Fruit fly (Drosophila melanogaster) whole organism, adult: ENCODE measurements around the gene rdx.

ENCODE experiments used
- CG11617 ChIP-seq: fragments of 200-800 bp; sonication (Bioruptor generic); optimal IDR thresholded peaks from 2 replicates; lab custom pipeline; 2017; ENCODE audit warnings: mild to moderate bottlenecking, missing biosample characterization, missing genetic modification reagents, missing genetic modification characterization
- CG1620 ChIP-seq: fragments of 200-800 bp; sonication (Bioruptor generic); optimal IDR thresholded peaks from 2 replicates; lab custom pipeline; 2016; ENCODE audit warnings: missing biosample characterization, missing genetic modification characterization
- CG33017 ChIP-seq: fragments of 200-800 bp; sonication (Bioruptor generic); optimal IDR thresholded peaks from 2 replicates; lab custom pipeline; 2018; ENCODE audit warnings: missing biosample characterization, mild to moderate bottlenecking, missing genetic modification characterization, moderate library complexity
- CG5204 ChIP-seq: fragments of 200-800 bp; sonication (Bioruptor generic); optimal IDR thresholded peaks from 2 replicates; lab custom pipeline; 2016; ENCODE audit warnings: missing biosample characterization, missing genetic modification characterization
- CG7045 ChIP-seq: fragments of 200-800 bp; sonication (Bioruptor generic); optimal IDR thresholded peaks from 2 replicates; lab custom pipeline; 2017; ENCODE audit warnings: missing biosample characterization, mild to moderate bottlenecking, missing genetic modification characterization
- CG7101 ChIP-seq: fragments of 200-800 bp; sonication (Bioruptor generic); optimal IDR thresholded peaks from 2 replicates; lab custom pipeline; 2018; ENCODE audit warnings: missing biosample characterization, mild to moderate bottlenecking, missing genetic modification characterization, moderate library complexity
- Clk ChIP-seq: fragments of 200-800 bp; sonication (Bioruptor generic); optimal IDR thresholded peaks from 2 replicates; lab custom pipeline; 2017; ENCODE audit warnings: missing biosample characterization, missing genetic modification characterization
- Crg-1 ChIP-seq: fragments of 200-800 bp; sonication (Bioruptor generic); optimal IDR thresholded peaks from 2 replicates; lab custom pipeline; 2016; ENCODE audit warnings: missing biosample characterization, missing genetic modification characterization
- bab1 ChIP-seq: fragments of 200-800 bp; sonication (Bioruptor generic); optimal IDR thresholded peaks from 3 replicates; lab custom pipeline; 2019; ENCODE audit warnings: missing biosample characterization, mild to moderate bottlenecking, missing genetic modification characterization, moderate library complexity
- pad ChIP-seq: fragments of 200-800 bp; sonication (Bioruptor generic); optimal IDR thresholded peaks from 3 replicates; lab custom pipeline; 2017; ENCODE audit warnings: missing biosample characterization, missing genetic modification characterization, mild to moderate bottlenecking, moderate library complexity, missing genetic modification reagents
- tj ChIP-seq: fragments of 200-800 bp; sonication (Bioruptor generic); optimal IDR thresholded peaks from 3 replicates; lab custom pipeline; 2017; ENCODE audit warnings: missing biosample characterization, mild to moderate bottlenecking, missing genetic modification characterization, moderate library complexity
- toe ChIP-seq: fragments of 200-800 bp; sonication (Bioruptor generic); optimal IDR thresholded peaks from 2 replicates; lab custom pipeline; 2016; ENCODE audit warnings: missing biosample characterization, missing genetic modification characterization

DNA sequence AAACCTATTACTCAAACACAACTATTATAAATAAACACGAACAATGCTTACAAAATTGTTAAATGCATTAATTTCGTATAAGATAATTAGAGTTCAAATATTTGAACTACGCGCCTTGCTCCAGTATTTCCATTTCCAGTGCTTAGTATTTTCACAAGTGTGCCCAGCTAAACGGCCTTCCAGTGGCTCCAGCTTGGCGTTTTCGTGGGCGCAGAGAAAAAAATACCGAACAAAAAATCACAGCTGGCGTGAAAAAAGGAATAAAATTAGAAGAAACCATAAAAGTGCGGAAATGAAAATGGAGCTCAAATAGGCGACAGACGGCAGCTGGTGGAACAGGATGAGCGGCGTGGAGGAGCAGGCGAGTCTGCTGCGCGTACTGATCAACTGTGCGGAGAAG, 73.3 kb downstream of the rdx start, which contains the start of gene Ipp:
- no peak for TF ChIP-seq bab1 (GFP tag; lab: Kevin White, UChicago)
- TF ChIP-seq toe, result no peak
- no peak for TF ChIP-seq pad (GFP tag; lab: Kevin White, UChicago)
- no peak for TF ChIP-seq CG5204 (GFP tag; lab: Kevin White, UChicago)
- no peak for TF ChIP-seq CG7045
- no peak for TF ChIP-seq CG1620
- no peak for TF ChIP-seq tj
- TF ChIP-seq CG11617 (GFP tag; lab: Kevin White, UChicago), result no peak
- TF ChIP-seq Clk (GFP tag; lab: Kevin White, UChicago), result no peak
- no peak for TF ChIP-seq Crg-1 (GFP tag; lab: Kevin White, UChicago)
- no peak for TF ChIP-seq CG7101 (tag; lab: Kevin White, UChicago)
- TF ChIP-seq CG33017 (tag; lab: Kevin White, UChicago), result no peak
